Worm (Caenorhabditis elegans): ENCODE data around the gene dpyd-1.

The dpyd-1 gene

ce11 chrX:5507926-5508325 lies 40.3 kb downstream of the dpyd-1 start:
- TF ChIP-seq lir-1 (GFP tag; conservative IDR thresholded peaks at IDR 0.05) (no peak), ceh-58 (GFP tag; IDR thresholded peaks at IDR 0.05) (0 out of 2 replicates have a peak, but pooled peaks have one; percentile 7)

ce11 chrX:5509114-5509877 lies 41.6 kb downstream of the dpyd-1 start:
- TF ChIP-seq F39B2.1 (GFP tag; IDR thresholded peaks at IDR 0.05) = no peak
- TF ChIP-seq nhr-80 (tag; optimal IDR thresholded peaks at IDR 0.05) = peak; percentile 22
- 0 out of 2 replicates have a peak, but pooled peaks have one; percentile 9 for TF ChIP-seq bed-2 (GFP tag; IDR thresholded peaks at IDR 0.05)
- TF ChIP-seq mes-4 (tag; optimal IDR thresholded peaks at IDR 0.05) = no peak
- peak; percentile 58 for TF ChIP-seq zfh-2 (GFP tag; conservative IDR thresholded peaks at IDR 0.05)
- no peak for TF ChIP-seq ceh-58 (GFP tag; IDR thresholded peaks at IDR 0.05)

- TF ChIP-seq hlh-12 (tag; optimal IDR thresholded peaks at IDR 0.05) (no peak), ceh-58 (GFP tag; IDR thresholded peaks at IDR 0.05) (no peak), ceh-40 (GFP tag; IDR thresholded peaks at IDR 0.05) (no peak), ztf-22 (GFP tag; optimal IDR thresholded peaks at IDR 0.05) (no peak), xnd-1 (tag; optimal IDR thresholded peaks at IDR 0.05) (no peak), lin-40 (tag; optimal IDR thresholded peaks at IDR 0.05) (no peak), K11D2.4 (GFP tag; IDR thresholded peaks at IDR 0.05) (no peak), akir-1 (GFP tag; optimal IDR thresholded peaks at IDR 0.05) (no peak), ceh-27 (GFP tag; optimal IDR thresholded peaks at IDR 0.05) (no peak), B0035.1 (tag; optimal IDR thresholded peaks at IDR 0.05) (no peak), pbrm-1 (GFP tag; IDR thresholded peaks at IDR 0.05) (no peak), egrh-3 (GFP tag; IDR thresholded peaks at IDR 0.05) (no peak), repo-1 (tag; optimal IDR thresholded peaks at IDR 0.05) (no peak), hrde-1 (tag; optimal IDR thresholded peaks at IDR 0.05; ENCODE audit: borderline replicate concordance) (no peak), snpc-3.4 (tag; optimal IDR thresholded peaks at IDR 0.05) (no peak), ama-1 (optimal IDR thresholded peaks at IDR 0.05) (no peak), ama-1 (GFP tag; optimal IDR thresholded peaks at IDR 0.05) (no peak), zfh-2 (GFP tag; conservative IDR thresholded peaks at IDR 0.05) (no peak)
Measured at ce11 chrX:5512227-5512626, 44.6 kb downstream of the dpyd-1 start, which contains the start of gene T23F2.3. TSS of gene T23F2.3 (minus strand) at chrX:5512327.

- TF ChIP-seq ceh-79 (tag; optimal IDR thresholded peaks at IDR 0.05) (no peak), hmg-1.2 (GFP tag; IDR thresholded peaks at IDR 0.05) (no peak), ama-1 (optimal IDR thresholded peaks at IDR 0.05) (no peak), ama-1 (GFP tag; optimal IDR thresholded peaks at IDR 0.05) (no peak), nfya-2 (GFP tag; IDR thresholded peaks at IDR 0.05) (no peak), atf-7 (tag; optimal IDR thresholded peaks at IDR 0.05) (no peak), nhr-27 (tag; optimal IDR thresholded peaks at IDR 0.05) (no peak), K12H6.12 (tag; optimal IDR thresholded peaks at IDR 0.05) (no peak), let-607 (tag; optimal IDR thresholded peaks at IDR 0.05) (no peak), ztf-6 (GFP tag; IDR thresholded peaks at IDR 0.05) (no peak), bed-1 (GFP tag; IDR thresholded peaks at IDR 0.05) (no peak), nfyb-1 (GFP tag; IDR thresholded peaks at IDR 0.05) (no peak), ceh-58 (GFP tag; IDR thresholded peaks at IDR 0.05) (no peak), tbx-9 (tag; optimal IDR thresholded peaks at IDR 0.05; ENCODE audit: borderline replicate concordance) (no peak), hsf-1 (GFP tag; IDR thresholded peaks at IDR 0.05) (no peak), nhr-120 (GFP tag; IDR thresholded peaks at IDR 0.05) (no peak), gei-17 (GFP tag; optimal IDR thresholded peaks at IDR 0.05) (no peak), zim-3 (tag; optimal IDR thresholded peaks at IDR 0.05) (no peak)
Measured at ce11 chrX:5512707-5513106, 45.0 kb downstream of the dpyd-1 start.

Measured in whole organism, young adult.